In genomic region chr3R:12700454-12700853, dm6 we compare ENCODE assay signal across 2 fruit fly cellular contexts.
TF ChIP-seq lines count a peak whose summit lies in the region.

No protein-coding gene starts in this region.

- TF ChIP-seq CTCF in whole organism, embryonic (GFP tag; optimal IDR thresholded peaks at IDR 0.05; lab: Kevin White, UChicago) = no peak

TF ChIP-seq in whole organism, embryonic, 481 proteins besides CTCF, POLR2A, EP300 and RAD21:
- peak; percentile 42 for TF ChIP-seq ftz-f1 (GFP tag; optimal IDR thresholded peaks at IDR 0.05; lab: Kevin White, UChicago)
- TF ChIP-seq ci (GFP tag; IDR thresholded peaks at IDR 0.05; lab: Robert Waterston, UW) = no peak
- peak in 1 of 2 experiments; percentile 99 for TF ChIP-seq Hr78 (GFP tag; optimal IDR thresholded peaks at IDR 0.05; lab: Kevin White, UChicago)
- TF ChIP-seq esg (GFP tag; conservative IDR thresholded peaks at IDR 0.05; lab: Robert Waterston, UW) = no peak
- TF ChIP-seq CG15601 (tag; optimal IDR thresholded peaks at IDR 0.05; lab: Kevin White, UChicago) = no peak
- 0 out of 2 replicates have a peak, but pooled peaks have one; percentile 32 for TF ChIP-seq CG16779 (GFP tag; IDR thresholded peaks at IDR 0.05; lab: Robert Waterston, UW)

TF ChIP-seq in whole organism, prepupa, 60 proteins besides CTCF, POLR2A, EP300 and RAD21:
- TF ChIP-seq CG11762 (GFP tag; optimal IDR thresholded peaks at IDR 0.05; lab: Kevin White, UChicago; ENCODE audit: insufficient read depth) (no peak), pdm3 (GFP tag; optimal IDR thresholded peaks at IDR 0.05; lab: Kevin White, UChicago) (no peak), svp (GFP tag; lab: Kevin White, UChicago) (peak; percentile 15), Hr4 (GFP tag; optimal IDR thresholded peaks at IDR 0.05; lab: Kevin White, UChicago) (no peak)

Comparison
In these comparisons a context has a peak if more than half of its experiments do, and no peak if none do; other contexts are left out.
1. Of the 7 proteins assayed by ChIP-seq in both whole organism, embryonic and whole organism, prepupa: peak only in whole organism, embryonic: CG16779; only in whole organism, prepupa: none; in both: none; in neither: 6.